Fruit fly (Drosophila melanogaster): Measurements from ENCODE around the gene MRP.

dm6 chr2L:12697223-12697622 lies 21.6 kb upstream of the MRP start, which contains the start of gene CG5781:
- TF ChIP-seq usp (GFP tag; optimal IDR thresholded peaks at IDR 0.05) (no peak), Jra (GFP tag; optimal IDR thresholded peaks at IDR 0.05) (no peak), psq (GFP tag; optimal IDR thresholded peaks at IDR 0.05) (no peak), Myc (optimal IDR thresholded peaks at IDR 0.05) (no peak), Vsx2 (GFP tag; optimal IDR thresholded peaks at IDR 0.05; ENCODE audit: partially characterized antibody) (no peak), sage (GFP tag; optimal IDR thresholded peaks at IDR 0.05) (no peak), fru (GFP tag; optimal IDR thresholded peaks at IDR 0.05) (no peak), h (GFP tag; optimal IDR thresholded peaks at IDR 0.05) (no peak), woc (GFP tag; optimal IDR thresholded peaks at IDR 0.05) (no peak), foxo (GFP tag; optimal IDR thresholded peaks at IDR 0.05) (no peak)
